Fruit fly (Drosophila melanogaster) whole organism, embryonic: ENCODE data around the gene TfIIFbeta.

Source experiments
- Aef1 ChIP-seq: fragments of 200-800 bp; sonication (Bioruptor generic); IDR thresholded peaks from 3 replicates; pipeline ENCODE4 v1.3.6; 2022; ENCODE audit warnings: missing biosample characterization, missing genetic modification characterization
- Bgb ChIP-seq: fragments of 200-800 bp; sonication (Bioruptor generic); IDR thresholded peaks from 2 replicates; pipeline ENCODE4 v1.3.6; 2022; ENCODE audit warnings: missing biosample characterization, missing genetic modification characterization; ENCODE audit not compliant: partially characterized antibody
- Bteb2 ChIP-seq: fragments of 200-800 bp; sonication (Bioruptor generic); optimal IDR thresholded peaks from 2 replicates; lab custom pipeline; 2016; ENCODE audit warnings: missing biosample characterization, missing genetic modification characterization
- CG10147 ChIP-seq: fragments of 200-800 bp; sonication (Bioruptor generic); optimal IDR thresholded peaks from 2 replicates; lab custom pipeline; 2019; ENCODE audit warnings: missing biosample characterization, mild to moderate bottlenecking, missing genetic modification characterization, moderate library complexity
- CG10321 ChIP-seq: fragments of 200-800 bp; sonication (Bioruptor generic); IDR thresholded peaks from 2 replicates; pipeline ENCODE4 v1.3.6; 2022; ENCODE audit warnings: missing biosample characterization, missing genetic modification characterization
- CG15479 ChIP-seq: fragments of 200-800 bp; sonication (Bioruptor generic); optimal IDR thresholded peaks from 3 replicates; lab custom pipeline; 2019; ENCODE audit warnings: missing biosample characterization, mild to moderate bottlenecking, missing genetic modification characterization, moderate library complexity
- CG17186 ChIP-seq: fragments of 200-800 bp; sonication (Bioruptor generic); optimal IDR thresholded peaks from 3 replicates; lab custom pipeline; 2017; ENCODE audit warnings: missing biosample characterization, missing genetic modification reagents, missing genetic modification characterization
- CG17802 ChIP-seq: fragments of 200-800 bp; sonication (Bioruptor generic); optimal IDR thresholded peaks from 2 replicates; lab custom pipeline; 2018; ENCODE audit warnings: missing biosample characterization, mild to moderate bottlenecking, missing genetic modification characterization, moderate library complexity
- CG17829 ChIP-seq: fragments of 200-800 bp; optimal IDR thresholded peaks from 2 replicates; lab custom pipeline; 2019; ENCODE audit warnings: missing biosample characterization, mild to moderate bottlenecking, missing genetic modification characterization, moderate library complexity
- CG18599 ChIP-seq: fragments of 200-800 bp; sonication (Bioruptor generic); optimal IDR thresholded peaks from 3 replicates; lab custom pipeline; 2017; ENCODE audit warnings: missing biosample characterization, missing genetic modification characterization, mild to moderate bottlenecking, moderate library complexity, missing genetic modification reagents
- CG2712 ChIP-seq: fragments of 200-800 bp; optimal IDR thresholded peaks from 3 replicates; lab custom pipeline; 2019; ENCODE audit warnings: missing biosample characterization, mild to moderate bottlenecking, missing genetic modification characterization, moderate library complexity
- CG30020 ChIP-seq: fragments of 200-800 bp; optimal IDR thresholded peaks from 2 replicates; lab custom pipeline; 2019; ENCODE audit warnings: missing biosample characterization, mild to moderate bottlenecking, missing genetic modification characterization, moderate library complexity
- CG3065 ChIP-seq: fragments of 200-800 bp; sonication (Bioruptor generic); optimal IDR thresholded peaks from 2 replicates; lab custom pipeline; 2016; ENCODE audit warnings: missing biosample characterization, missing genetic modification characterization
- CG32532 ChIP-seq: fragments of 200-800 bp; sonication (Bioruptor generic); IDR thresholded peaks from 2 replicates; pipeline ENCODE4 v1.3.6; 2022; ENCODE audit warnings: missing biosample characterization, missing genetic modification characterization
- CG33213 ChIP-seq: fragments of 200-800 bp; sonication (Bioruptor generic); optimal IDR thresholded peaks from 3 replicates; lab custom pipeline; 2016; ENCODE audit warnings: missing biosample characterization, missing genetic modification characterization
- CG33557 ChIP-seq: fragments of 200-800 bp; sonication (Bioruptor generic); optimal IDR thresholded peaks from 2 replicates; lab custom pipeline; 2019; ENCODE audit warnings: missing biosample characterization, mild to moderate bottlenecking, missing genetic modification characterization, moderate library complexity
- CG34224 ChIP-seq: fragments of 200-800 bp; sonication (Bioruptor generic); IDR thresholded peaks from 3 replicates; pipeline ENCODE4 v1.3.6; 2022; ENCODE audit warnings: missing biosample characterization, missing genetic modification characterization; ENCODE audit not compliant: partially characterized antibody
- CG4617 ChIP-seq: fragments of 200-800 bp; sonication (Bioruptor generic); optimal IDR thresholded peaks from 3 replicates; lab custom pipeline; 2016; ENCODE audit warnings: missing biosample characterization, missing genetic modification characterization, borderline replicate concordance
- CG4854 ChIP-seq: fragments of 200-800 bp; sonication (Bioruptor generic); optimal IDR thresholded peaks from 2 replicates; lab custom pipeline; 2016; ENCODE audit warnings: missing biosample characterization, missing genetic modification characterization, inconsistent platforms
- CG6765 ChIP-seq: fragments of 200-800 bp; sonication (Bioruptor generic); optimal IDR thresholded peaks from 3 replicates; lab custom pipeline; 2017; ENCODE audit warnings: missing biosample characterization, mild to moderate bottlenecking, missing genetic modification characterization
- CG9609 ChIP-seq: fragments of 200-800 bp; sonication (Bioruptor generic); optimal IDR thresholded peaks from 3 replicates; lab custom pipeline; 2016; ENCODE audit warnings: missing biosample characterization, missing genetic modification characterization
- CG9727 ChIP-seq: fragments of 200-800 bp; sonication (Bioruptor generic); optimal IDR thresholded peaks from 3 replicates; lab custom pipeline; 2017; ENCODE audit warnings: missing biosample characterization, mild to moderate bottlenecking, missing genetic modification characterization
- CG9817 ChIP-seq: fragments of 200-800 bp; sonication (Bioruptor generic); optimal IDR thresholded peaks from 2 replicates; lab custom pipeline; 2018; ENCODE audit warnings: missing biosample characterization, mild to moderate bottlenecking, missing genetic modification characterization, moderate library complexity
- CHES-1-like ChIP-seq: fragments of 200-800 bp; sonication (Bioruptor generic); optimal IDR thresholded peaks from 2 replicates; lab custom pipeline; 2016; ENCODE audit warnings: missing biosample characterization, missing genetic modification characterization
- E2f1 ChIP-seq: fragments of 200-800 bp; sonication (Bioruptor generic); IDR thresholded peaks from 2 replicates; pipeline ENCODE4 v1.3.6; 2022; ENCODE audit warnings: missing biosample characterization, missing genetic modification characterization
- Gug ChIP-seq: fragments of 200-800 bp; sonication (Bioruptor generic); IDR thresholded peaks from 4 replicates; pipeline ENCODE4 v1.3.6; 2022; ENCODE audit warnings: missing biosample characterization, missing genetic modification characterization
- HmgZ ChIP-seq: fragments of 200-800 bp; sonication (Bioruptor generic); optimal IDR thresholded peaks from 2 replicates; lab custom pipeline; 2018; ENCODE audit warnings: missing biosample characterization, mild to moderate bottlenecking, missing genetic modification characterization
- Hsf ChIP-seq: fragments of 200-800 bp; sonication (Bioruptor generic); optimal IDR thresholded peaks from 3 replicates; lab custom pipeline; 2016; ENCODE audit warnings: missing biosample characterization, missing genetic modification characterization
- Jarid2 ChIP-seq: fragments of 200-800 bp; sonication (Bioruptor generic); optimal IDR thresholded peaks from 3 replicates; lab custom pipeline; 2017; ENCODE audit warnings: mild to moderate bottlenecking, missing biosample characterization, missing genetic modification reagents, missing genetic modification characterization
- Lhr ChIP-seq: fragments of 200-800 bp; sonication (Bioruptor generic); optimal IDR thresholded peaks from 3 replicates; lab custom pipeline; 2017; ENCODE audit warnings: mild to moderate bottlenecking, missing biosample characterization, missing genetic modification reagents, missing genetic modification characterization
- Mes4 ChIP-seq: fragments of 200-800 bp; sonication (Bioruptor generic); optimal IDR thresholded peaks from 2 replicates; lab custom pipeline; 2016; ENCODE audit warnings: missing biosample characterization, missing genetic modification characterization
- NfI ChIP-seq: fragments of 200-800 bp; sonication (Bioruptor generic); optimal IDR thresholded peaks from 3 replicates; lab custom pipeline; 2018; ENCODE audit warnings: missing biosample characterization, mild to moderate bottlenecking, missing genetic modification characterization, moderate library complexity
- Optix ChIP-seq: fragments of 200-800 bp; sonication (Bioruptor generic); IDR thresholded peaks from 3 replicates; pipeline ENCODE4 v1.3.6; 2022; ENCODE audit warnings: missing biosample characterization, missing genetic modification characterization
- al ChIP-seq: fragments of 200-800 bp; sonication (Bioruptor generic); IDR thresholded peaks from 2 replicates; pipeline ENCODE4 v1.3.6; 2022; ENCODE audit warnings: missing biosample characterization, missing genetic modification characterization
- crc ChIP-seq: fragments of 200-800 bp; sonication (Bioruptor generic); optimal IDR thresholded peaks from 2 replicates; lab custom pipeline; 2016; ENCODE audit warnings: missing biosample characterization, missing genetic modification characterization
- fd96Cb ChIP-seq: fragments of 200-800 bp; sonication (Bioruptor generic); optimal IDR thresholded peaks from 2 replicates; lab custom pipeline; 2018; ENCODE audit warnings: missing biosample characterization, mild to moderate bottlenecking, missing genetic modification characterization, moderate library complexity
- gfzf ChIP-seq: fragments of 200-800 bp; sonication (Bioruptor generic); optimal IDR thresholded peaks from 2 replicates; lab custom pipeline; 2016; ENCODE audit warnings: missing biosample characterization, mild to moderate bottlenecking, missing genetic modification characterization, moderate library complexity
- ind ChIP-seq: fragments of 200-800 bp; sonication (Bioruptor generic); optimal IDR thresholded peaks from 3 replicates; lab custom pipeline; 2016; ENCODE audit warnings: missing biosample characterization, missing genetic modification characterization
- inv ChIP-seq: fragments of 200-800 bp; sonication (Bioruptor generic); IDR thresholded peaks from 2 replicates; pipeline ENCODE4 v1.3.6; 2022; ENCODE audit warnings: missing biosample characterization, missing genetic modification characterization; ENCODE audit not compliant: partially characterized antibody
- jumu ChIP-seq: fragments of 200-800 bp; sonication (Bioruptor generic); optimal IDR thresholded peaks from 3 replicates; lab custom pipeline; 2016; ENCODE audit warnings: missing biosample characterization, missing genetic modification characterization
- lola ChIP-seq, 3 experiments: fragments of >200 bp in 2 of 3; fragments of 200-800 bp in 1 of 3; sonication (Bioruptor generic) in 1 of 3; optimal IDR thresholded peaks; 2 replicates each; lab custom pipeline; 2017 to 2019; ENCODE audit warnings: missing biosample characterization in 3 of 3, missing genetic modification characterization in 3 of 3, mild to moderate bottlenecking in 1 of 3, moderate library complexity in 1 of 3
- mam ChIP-seq: fragments of 200-800 bp; sonication (Bioruptor generic); optimal IDR thresholded peaks from 3 replicates; lab custom pipeline; 2016; ENCODE audit warnings: missing biosample characterization, missing genetic modification characterization
- pho ChIP-seq: fragments of 200-800 bp; sonication (Bioruptor generic); optimal IDR thresholded peaks from 2 replicates; lab custom pipeline; 2016; ENCODE audit warnings: missing biosample characterization, missing genetic modification characterization
- shn ChIP-seq: fragments of 200-800 bp; sonication (Bioruptor generic); optimal IDR thresholded peaks from 3 replicates; lab custom pipeline; 2016; ENCODE audit warnings: missing biosample characterization, missing genetic modification characterization
- stwl ChIP-seq: fragments of 200-800 bp; sonication (Bioruptor generic); optimal IDR thresholded peaks from 3 replicates; lab custom pipeline; 2018; ENCODE audit warnings: missing biosample characterization, mild to moderate bottlenecking, missing genetic modification characterization, moderate library complexity
- tll ChIP-seq, 2 experiments: fragments of 200-800 bp in 1 of 2; fragments of >200 bp in 1 of 2; sonication (Bioruptor generic) in 1 of 2; optimal IDR thresholded peaks; 2 replicates each; lab custom pipeline; 2017 to 2019; ENCODE audit warnings: missing biosample characterization in 2 of 2, missing genetic modification characterization in 2 of 2, mild to moderate bottlenecking in 1 of 2, moderate library complexity in 1 of 2
- twi ChIP-seq: fragments of 200-800 bp; optimal IDR thresholded peaks from 2 replicates; lab custom pipeline; 2019; ENCODE audit warnings: missing biosample characterization, mild to moderate bottlenecking, missing genetic modification characterization, moderate library complexity
- tx ChIP-seq: fragments of 200-800 bp; sonication (Bioruptor generic); optimal IDR thresholded peaks from 2 replicates; lab custom pipeline; 2016; ENCODE audit warnings: missing biosample characterization, missing genetic modification characterization
- zfh2 ChIP-seq: fragments of 200-800 bp; sonication (Bioruptor generic); optimal IDR thresholded peaks from 2 replicates; lab custom pipeline; 2016; ENCODE audit warnings: missing biosample characterization, missing genetic modification characterization

TfIIFbeta gene

DNA sequence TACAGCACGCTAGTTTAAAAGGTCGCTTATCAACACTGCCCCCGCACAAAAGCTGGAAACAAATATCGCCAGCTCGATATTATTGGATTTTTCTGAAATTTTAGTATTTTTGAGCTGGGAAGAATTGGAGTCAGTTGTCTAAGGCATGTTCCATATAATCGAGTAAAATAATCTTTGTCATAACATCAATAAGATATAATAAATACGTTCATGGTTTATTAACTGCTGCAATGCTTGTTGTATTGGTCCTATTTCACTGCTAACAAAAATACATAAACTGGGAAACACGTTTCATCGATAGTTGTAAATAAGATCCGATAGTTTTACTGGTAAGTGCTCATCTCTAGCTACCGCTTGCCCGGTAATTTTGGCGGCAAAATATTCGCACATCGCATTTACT lies 20.6 kb upstream of the TfIIFbeta start, which contains the start of the genes Art1 and Mcm5 (continued):
- TF ChIP-seq Bteb2 (GFP tag; lab: Kevin White, UChicago) (peak; percentile 50), CG18599 (GFP tag; lab: Kevin White, UChicago) (peak; percentile 17), lola (GFP tag; optimal IDR thresholded peaks at IDR 0.05; lab: Kevin White, UChicago) (peak in 1 of 3 experiments; percentile 42), CG17186 (GFP tag; lab: Kevin White, UChicago) (peak; percentile 82), CG10147 (GFP tag; lab: Kevin White, UChicago) (peak; percentile 64), Optix (no peak), stwl (peak; percentile 86), mam (GFP tag; lab: Kevin White, UChicago) (peak; percentile 52), NfI (peak; percentile 33), Hsf (peak; percentile 70), al (GFP tag; lab: Robert Waterston, UW) (0 out of 2 replicates have a peak, but pooled peaks have one; percentile 31), Aef1 (GFP tag; lab: Robert Waterston, UW) (0 out of 3 replicates have a peak, but pooled peaks have one; percentile 18), CG34224 (GFP tag; lab: Robert Waterston, UW) (peak; percentile 91), Mes4 (GFP tag; lab: Kevin White, UChicago) (peak; percentile 17), pho (GFP tag; lab: Kevin White, UChicago) (peak; percentile 60), Jarid2 (GFP tag; lab: Kevin White, UChicago) (peak; percentile 21), CG15479 (GFP tag; lab: Kevin White, UChicago) (no peak), CG3065 (GFP tag; lab: Kevin White, UChicago) (no peak), CG10321 (no peak), CG30020 (tag; lab: Kevin White, UChicago) (peak; percentile 61), CG9609 (GFP tag; lab: Kevin White, UChicago) (peak; percentile 58), inv (GFP tag; lab: Robert Waterston, UW) (peak; percentile 91), ind (GFP tag; lab: Kevin White, UChicago) (peak; percentile 54), CG9727 (GFP tag; lab: Kevin White, UChicago) (peak; percentile 59), CG33557 (GFP tag; lab: Kevin White, UChicago) (peak; percentile 41), CG32532 (GFP tag; lab: Robert Waterston, UW) (peak; percentile 12; the same call in 1 of the 2 replicates), E2f1 (GFP tag; lab: Robert Waterston, UW) (peak; percentile 74), CG4854 (GFP tag; lab: Kevin White, UChicago) (peak; percentile 46), CG2712 (tag; lab: Kevin White, UChicago) (peak; percentile 40), crc (GFP tag; lab: Kevin White, UChicago) (no peak), CHES-1-like (GFP tag; lab: Kevin White, UChicago) (peak; percentile 74), CG6765 (GFP tag; lab: Kevin White, UChicago) (no peak), jumu (GFP tag; lab: Kevin White, UChicago) (peak; percentile 53), zfh2 (peak; percentile 77), tx (peak; percentile 30), tll (GFP tag; optimal IDR thresholded peaks at IDR 0.05; lab: Kevin White, UChicago) (peak; percentile 31 to 59), fd96Cb (tag; lab: Kevin White, UChicago) (no peak), gfzf (peak; percentile 71), HmgZ (tag; lab: Kevin White, UChicago) (peak; percentile 49), CG17802 (tag; lab: Kevin White, UChicago) (peak; percentile 43), CG9817 (tag; lab: Kevin White, UChicago) (peak; percentile 45), CG17829 (tag; lab: Kevin White, UChicago) (peak; percentile 49), Gug (peak; percentile 16; the same call in 1 of the 4 replicates), Lhr (GFP tag; lab: Kevin White, UChicago) (peak; percentile 52), Bgb (peak; percentile 81), CG4617 (peak; percentile 62), shn (GFP tag; lab: Kevin White, UChicago) (peak; percentile 52), CG33213 (GFP tag; lab: Kevin White, UChicago) (peak; percentile 25), twi (tag; lab: Kevin White, UChicago) (peak; percentile 22)
